Worm (Caenorhabditis elegans) whole organism, L1 larva: ENCODE data around the gene soc-1.

Experiments
- aly-2 ChIP-seq: fragments of 150-350 bp; optimal IDR thresholded peaks from 2 replicates; lab custom pipeline; 2014; ENCODE audit warnings: missing biosample characterization, missing genetic modification characterization
- ama-1 ChIP-seq: fragments of 150-350 bp; optimal IDR thresholded peaks from 2 replicates; lab custom pipeline; 2014
- ceh-8 ChIP-seq: fragments of 200-800 bp; sonication (Bioruptor generic); optimal IDR thresholded peaks from 2 replicates; lab custom pipeline; 2018; ENCODE audit warnings: mild to moderate bottlenecking, missing genetic modification characterization, moderate library complexity, missing compliant biosample characterization
- ceh-82 ChIP-seq, 3 experiments: fragments of 150-350 bp in 1 of 3; sonication (generic microtip) in 2 of 3; optimal IDR thresholded peaks; 2 replicates each; lab custom pipeline; 2014 to 2017; ENCODE audit warnings: missing biosample characterization in 3 of 3, missing genetic modification characterization in 3 of 3
- ceh-88 ChIP-seq: fragments of 200-800 bp; sonication (Bioruptor generic); IDR thresholded peaks from 2 replicates; pipeline ENCODE4 v1.3.6; 2022; ENCODE audit warnings: missing genetic modification characterization, missing compliant biosample characterization
- dpl-1 ChIP-seq, 3 experiments: fragments of 150-350 bp in 2 of 3; sonication (generic microtip) in 1 of 3; optimal IDR thresholded peaks; 2 replicates each; lab custom pipeline; 2014 to 2017; ENCODE audit warnings: missing biosample characterization in 3 of 3, missing genetic modification characterization in 3 of 3, missing genetic modification reagents in 3 of 3
- elt-3 ChIP-seq, 6 experiments: fragments of 150-350 bp in 1 of 6; sonication (generic microtip); optimal IDR thresholded peaks; 2 replicates each; lab custom pipeline; 2017 to 2018; ENCODE audit warnings: missing biosample characterization in 6 of 6, missing genetic modification characterization in 6 of 6, inconsistent platforms in 1 of 6
- fkh-10 ChIP-seq: sonication (generic microtip); optimal IDR thresholded peaks from 2 replicates; lab custom pipeline; 2017; ENCODE audit warnings: missing biosample characterization, missing genetic modification reagents, missing genetic modification characterization
- mep-1 ChIP-seq: fragments of 150-350 bp; optimal IDR thresholded peaks from 2 replicates; lab custom pipeline; 2014; ENCODE audit warnings: missing biosample characterization, missing genetic modification characterization
- tbx-2 ChIP-seq: sonication (generic microtip); optimal IDR thresholded peaks from 2 replicates; lab custom pipeline; 2016; ENCODE audit warnings: missing genetic modification characterization, missing compliant biosample characterization
- unc-130 ChIP-seq: fragments of 150-350 bp; optimal IDR thresholded peaks from 2 replicates; lab custom pipeline; 2017; ENCODE audit warnings: missing biosample characterization, missing genetic modification characterization, inconsistent platforms
- ztf-11 ChIP-seq, 2 experiments: sonication (generic microtip); optimal IDR thresholded peaks; 2 replicates each; lab custom pipeline; 2016 to 2017; ENCODE audit warnings: missing genetic modification characterization in 2 of 2, missing biosample characterization in 1 of 2, missing compliant biosample characterization in 1 of 2

DNA sequence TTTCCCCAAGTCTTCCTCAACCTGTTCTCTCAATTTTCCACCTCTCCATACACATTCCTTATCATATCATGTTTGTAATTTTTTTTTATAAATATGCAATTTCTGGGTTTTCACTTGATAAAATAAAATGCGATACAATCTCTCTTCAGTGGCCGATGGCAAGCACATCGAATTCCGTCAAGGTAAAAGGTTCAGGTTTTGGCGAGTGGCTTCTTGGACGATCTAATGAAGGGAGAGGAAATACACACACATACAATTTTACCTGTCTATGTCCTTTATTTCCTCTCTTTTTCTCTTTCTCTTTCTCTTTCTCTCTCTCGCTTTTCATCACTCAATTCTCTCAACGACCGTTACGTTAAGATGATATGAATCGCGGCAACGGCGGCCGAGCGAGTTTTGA, 8.7 kb downstream of the soc-1 start:
- peak; percentile 23 for TF ChIP-seq mep-1 (tag; lab: Kevin White, UChicago)
- TF ChIP-seq tbx-2 (tag; lab: Kevin White, UChicago), result no peak
- TF ChIP-seq ceh-82 (tag; optimal IDR thresholded peaks at IDR 0.05; lab: Kevin White, UChicago), result no peak
- TF ChIP-seq elt-3 (tag; optimal IDR thresholded peaks at IDR 0.05; lab: Kevin White, UChicago), result peak in 3 of 6 experiments; percentile 15 to 54 (median 48)
- no peak for TF ChIP-seq ceh-88 (GFP tag; lab: Robert Waterston, UW)
- no peak for TF ChIP-seq dpl-1 (GFP tag; optimal IDR thresholded peaks at IDR 0.05; lab: Kevin White, UChicago)
- TF ChIP-seq ama-1, result no peak
- TF ChIP-seq fkh-10 (GFP tag; lab: Kevin White, UChicago), result no peak
- TF ChIP-seq ceh-8 (GFP tag; lab: Kevin White, UChicago), result no peak
- TF ChIP-seq aly-2 (tag; lab: Kevin White, UChicago), result no peak
- no peak for TF ChIP-seq ztf-11 (tag; optimal IDR thresholded peaks at IDR 0.05; lab: Kevin White, UChicago)
- no peak for TF ChIP-seq unc-130
